Worm (Caenorhabditis elegans) whole organism, young adult: ENCODE data around the gene W09G12.8.

Experiments used
- B0035.1 ChIP-seq: sonication (generic microtip); optimal IDR thresholded peaks from 2 replicates; lab custom pipeline; 2016; ENCODE audit warnings: missing genetic modification characterization, mild to moderate bottlenecking, missing compliant biosample characterization, missing genotype, missing genetic modification reagents
- B0261.1 ChIP-seq: sonication (generic microtip); optimal IDR thresholded peaks from 2 replicates; lab custom pipeline; 2016; ENCODE audit warnings: mild to moderate bottlenecking, missing genetic modification characterization, moderate library complexity, missing compliant biosample characterization
- C06A6.2 ChIP-seq: fragments of 200-800 bp; sonication (Bioruptor generic); conservative IDR thresholded peaks from 2 replicates; pipeline ENCODE4 v1.3.6; 2022; ENCODE audit warnings: missing genetic modification characterization, missing compliant biosample characterization
- D2030.7 ChIP-seq: fragments of 200-800 bp; sonication (Bioruptor generic); IDR thresholded peaks from 2 replicates; pipeline ENCODE4 v1.3.6; 2022; ENCODE audit warnings: missing genetic modification reagents, missing genetic modification characterization, missing compliant biosample characterization
- F23B12.7 ChIP-seq: sonication (generic microtip); optimal IDR thresholded peaks from 2 replicates; lab custom pipeline; 2017; ENCODE audit warnings: missing genetic modification characterization, mild to moderate bottlenecking, missing compliant biosample characterization, antibody characterized with exemption, moderate library complexity; ENCODE audit not compliant: insufficient read depth
- F49E8.2 ChIP-seq: sonication (generic microtip); optimal IDR thresholded peaks from 3 replicates; lab custom pipeline; 2017; ENCODE audit warnings: missing genetic modification characterization, mild to moderate bottlenecking, missing compliant biosample characterization, antibody characterized with exemption, moderate library complexity; ENCODE audit not compliant: insufficient read depth
- ama-1 ChIP-seq, 3 experiments: fragments of 150-350 bp in 1 of 3; sonication (generic microtip) in 2 of 3; optimal IDR thresholded peaks; 2 replicates each; lab custom pipeline; 2014 to 2018; ENCODE audit warnings: missing biosample characterization in 2 of 3, missing genetic modification characterization in 2 of 3, missing genetic modification reagents in 2 of 3
- aptf-2 ChIP-seq: fragments of 200-800 bp; sonication (Bioruptor generic); conservative IDR thresholded peaks from 2 replicates; pipeline ENCODE4 v1.3.6; 2022; ENCODE audit warnings: missing genetic modification reagents, missing genetic modification characterization, missing compliant biosample characterization
- bed-2 ChIP-seq: fragments of 200-800 bp; sonication (Bioruptor generic); IDR thresholded peaks from 2 replicates; pipeline ENCODE4 v1.3.6; 2022; ENCODE audit warnings: missing genetic modification reagents, missing genetic modification characterization, missing compliant biosample characterization
- ceh-27 ChIP-seq: fragments of 200-800 bp; sonication (Bioruptor generic); optimal IDR thresholded peaks from 2 replicates; lab custom pipeline; 2018; ENCODE audit warnings: mild to moderate bottlenecking, missing genetic modification characterization, moderate library complexity, missing compliant biosample characterization
- chd-7 ChIP-seq: sonication (generic microtip); optimal IDR thresholded peaks from 2 replicates; lab custom pipeline; 2016; ENCODE audit warnings: mild to moderate bottlenecking, missing genetic modification characterization, moderate library complexity, missing compliant biosample characterization
- dpff-1 ChIP-seq: sonication (generic microtip); optimal IDR thresholded peaks from 2 replicates; lab custom pipeline; 2017; ENCODE audit warnings: mild to moderate bottlenecking, missing genetic modification characterization, missing compliant biosample characterization
- egl-44 ChIP-seq: fragments of 200-800 bp; sonication (Bioruptor generic); IDR thresholded peaks from 2 replicates; pipeline ENCODE4 v1.3.6; 2022; ENCODE audit warnings: missing genetic modification reagents, missing genetic modification characterization, missing compliant biosample characterization
- ets-4 ChIP-seq: fragments of 200-800 bp; sonication (Bioruptor generic); optimal IDR thresholded peaks from 2 replicates; lab custom pipeline; 2018; ENCODE audit warnings: mild to moderate bottlenecking, missing genetic modification characterization, missing compliant biosample characterization
- hlh-26 ChIP-seq: fragments of 200-800 bp; sonication (Bioruptor generic); conservative IDR thresholded peaks from 2 replicates; pipeline ENCODE4 v1.3.6; 2022; ENCODE audit warnings: missing genetic modification reagents, missing genetic modification characterization, missing compliant biosample characterization
- hmg-1.2 ChIP-seq: fragments of 200-800 bp; sonication (Bioruptor generic); IDR thresholded peaks from 2 replicates; pipeline ENCODE4 v1.3.6; 2022; ENCODE audit warnings: missing genetic modification reagents, missing genetic modification characterization, missing compliant biosample characterization
- hmg-20 ChIP-seq: fragments of 200-800 bp; sonication (Bioruptor generic); IDR thresholded peaks from 2 replicates; pipeline ENCODE4 v1.3.6; 2022; ENCODE audit warnings: missing genetic modification reagents, missing genetic modification characterization, missing compliant biosample characterization
- hsf-1 ChIP-seq: fragments of 200-800 bp; sonication (Bioruptor generic); IDR thresholded peaks from 2 replicates; pipeline ENCODE4 v1.3.6; 2022; ENCODE audit warnings: missing genetic modification reagents, missing genetic modification characterization, missing compliant biosample characterization
- lin-26 ChIP-seq: fragments of 200-800 bp; sonication (Bioruptor generic); IDR thresholded peaks from 2 replicates; pipeline ENCODE4 v1.3.6; 2022; ENCODE audit warnings: missing genetic modification reagents, missing genetic modification characterization, missing compliant biosample characterization
- mel-28 ChIP-seq: sonication (generic microtip); optimal IDR thresholded peaks from 2 replicates; lab custom pipeline; 2016; ENCODE audit warnings: borderline replicate concordance, mild to moderate bottlenecking, missing genetic modification characterization, missing compliant biosample characterization
- mes-4 ChIP-seq: sonication (generic microtip); optimal IDR thresholded peaks from 2 replicates; lab custom pipeline; 2016; ENCODE audit warnings: missing genotype, missing genetic modification characterization, missing compliant biosample characterization
- nhr-80 ChIP-seq: sonication (generic microtip); optimal IDR thresholded peaks from 2 replicates; lab custom pipeline; 2016; ENCODE audit warnings: missing genetic modification characterization, missing compliant biosample characterization
- pha-4 ChIP-seq: fragments of 150-350 bp; sonication (generic microtip); optimal IDR thresholded peaks from 2 replicates; lab custom pipeline; 2014; ENCODE audit warnings: missing biosample characterization, missing genetic modification reagents, missing genetic modification characterization
- repo-1 ChIP-seq: sonication (generic microtip); optimal IDR thresholded peaks from 2 replicates; lab custom pipeline; 2017; ENCODE audit warnings: mild to moderate bottlenecking, missing genetic modification characterization, missing compliant biosample characterization
- snpc-1.3 ChIP-seq: sonication (generic microtip); optimal IDR thresholded peaks from 2 replicates; lab custom pipeline; 2017; ENCODE audit warnings: missing genetic modification characterization, mild to moderate bottlenecking, missing compliant biosample characterization, antibody characterized with exemption, moderate library complexity, missing genotype, missing genetic modification reagents; ENCODE audit not compliant: insufficient read depth
- tbx-9 ChIP-seq: sonication (generic microtip); optimal IDR thresholded peaks from 2 replicates; lab custom pipeline; 2016; ENCODE audit warnings: borderline replicate concordance, missing genetic modification characterization, inconsistent platforms, missing compliant biosample characterization
- unc-130 ChIP-seq: sonication (generic microtip); optimal IDR thresholded peaks from 2 replicates; lab custom pipeline; 2016; ENCODE audit warnings: missing genetic modification reagents, missing genetic modification characterization, missing compliant biosample characterization
- zim-3 ChIP-seq: sonication (generic microtip); optimal IDR thresholded peaks from 2 replicates; lab custom pipeline; 2017; ENCODE audit warnings: mild to moderate bottlenecking, missing genetic modification characterization, moderate library complexity, missing compliant biosample characterization
- ztf-26 ChIP-seq: sonication (generic microtip); optimal IDR thresholded peaks from 2 replicates; lab custom pipeline; 2017; ENCODE audit warnings: missing genetic modification characterization, missing compliant biosample characterization

The W09G12.8 gene

ce11 chrIV:1215536-1215935 lies 10.4 kb upstream of the W09G12.8 start (continued):
- no peak for TF ChIP-seq mel-28 (tag; lab: Kevin White, UChicago)

- TF ChIP-seq nhr-80 (tag; lab: Kevin White, UChicago) (peak; percentile 40), D2030.7 (GFP tag; lab: Robert Waterston, UW) (no peak)
Observed at ce11 chrIV:1216290-1216689, 9.7 kb upstream of the W09G12.8 start, which contains the start of gene W09G12.9. W09G12.9 (plus strand) TSS chrIV:1216590.

ce11 chrIV:1221167-1221566 lies 4.8 kb upstream of the W09G12.8 start, which contains the start of gene W09G12.10:
W09G12.10 (minus strand) TSS chrIV:1221287.
- TF ChIP-seq F23B12.7 (no peak), ets-4 (GFP tag; lab: Kevin White, UChicago) (no peak), bed-2 (GFP tag; lab: Robert Waterston, UW) (no peak), B0035.1 (tag; lab: Kevin White, UChicago) (no peak), hmg-1.2 (GFP tag; lab: Robert Waterston, UW) (peak; percentile 81), dpff-1 (tag; lab: Kevin White, UChicago) (no peak)

- TF ChIP-seq pha-4 (tag; lab: Kevin White, UChicago) (no peak), hsf-1 (GFP tag; lab: Robert Waterston, UW) (no peak), F49E8.2 (no peak), egl-44 (GFP tag; lab: Robert Waterston, UW) (no peak), snpc-1.3 (no peak), ceh-27 (no peak), ama-1 (optimal IDR thresholded peaks at IDR 0.05; lab: Kevin White, UChicago) (no peak), ama-1 (GFP tag; optimal IDR thresholded peaks at IDR 0.05; lab: Kevin White, UChicago) (no peak), lin-26 (no peak), chd-7 (tag; lab: Kevin White, UChicago) (no peak), repo-1 (tag; lab: Kevin White, UChicago) (no peak), hmg-20 (GFP tag; lab: Robert Waterston, UW) (no peak), tbx-9 (tag; lab: Kevin White, UChicago) (no peak), ets-4 (GFP tag; lab: Kevin White, UChicago) (no peak), C06A6.2 (no peak), mes-4 (no peak), ztf-26 (no peak), unc-130 (no peak), F23B12.7 (no peak), zim-3 (tag; lab: Kevin White, UChicago) (no peak), aptf-2 (GFP tag; lab: Robert Waterston, UW) (no peak)
Observed at ce11 chrIV:1224781-1225180, 1.2 kb upstream of the W09G12.8 start.

- TF ChIP-seq egl-44 (GFP tag; lab: Robert Waterston, UW): no peak
- peak; percentile 48 for TF ChIP-seq nhr-80 (tag; lab: Kevin White, UChicago)
- TF ChIP-seq, all 124 proteins: peak for 1
Observed at ce11 chrIV:1228675-1229130, 2.7 kb downstream of the W09G12.8 start, which contains the start of gene W09G12.7. W09G12.7 (plus strand) TSS chrIV:1229080.

- TF ChIP-seq hlh-26 (GFP tag; lab: Robert Waterston, UW) (no peak), B0261.1 (no peak), B0035.1 (tag; lab: Kevin White, UChicago) (no peak)
Observed at ce11 chrIV:1231589-1231988, 5.6 kb downstream of the W09G12.8 start, which contains the start of gene W09G12.6. W09G12.6 (plus strand) TSS chrIV:1231889.
